Worm (Caenorhabditis elegans) whole organism, mixed stage, embryonic: ENCODE measurements around the gene srsx-13.

Source experiments
- blmp-1 ChIP-seq: fragments of 150-350 bp; optimal IDR thresholded peaks from 2 replicates; lab custom pipeline; 2014; ENCODE audit warnings: missing biosample characterization, missing genetic modification characterization
- elt-3 ChIP-seq: fragments of 150-350 bp; optimal IDR thresholded peaks from 2 replicates; lab custom pipeline; 2014; ENCODE audit warnings: missing biosample characterization, missing genetic modification characterization
- lin-13 ChIP-seq: fragments of 150-350 bp; optimal IDR thresholded peaks from 2 replicates; lab custom pipeline; 2014; ENCODE audit warnings: missing biosample characterization, missing genetic modification characterization
- nhr-237 ChIP-seq: fragments of 150-350 bp; optimal IDR thresholded peaks from 2 replicates; lab custom pipeline; 2014; ENCODE audit warnings: missing biosample characterization, missing genetic modification characterization
- snpc-4 ChIP-seq: fragments of 150-350 bp; optimal IDR thresholded peaks from 2 replicates; lab custom pipeline; 2014; ENCODE audit warnings: missing biosample characterization, missing genetic modification characterization
- tbx-8 ChIP-seq: fragments of 200-800 bp; sonication (Bioruptor generic); optimal IDR thresholded peaks from 2 replicates; lab custom pipeline; 2018; ENCODE audit warnings: mild to moderate bottlenecking, missing genetic modification characterization, moderate library complexity, missing compliant biosample characterization

DNA sequence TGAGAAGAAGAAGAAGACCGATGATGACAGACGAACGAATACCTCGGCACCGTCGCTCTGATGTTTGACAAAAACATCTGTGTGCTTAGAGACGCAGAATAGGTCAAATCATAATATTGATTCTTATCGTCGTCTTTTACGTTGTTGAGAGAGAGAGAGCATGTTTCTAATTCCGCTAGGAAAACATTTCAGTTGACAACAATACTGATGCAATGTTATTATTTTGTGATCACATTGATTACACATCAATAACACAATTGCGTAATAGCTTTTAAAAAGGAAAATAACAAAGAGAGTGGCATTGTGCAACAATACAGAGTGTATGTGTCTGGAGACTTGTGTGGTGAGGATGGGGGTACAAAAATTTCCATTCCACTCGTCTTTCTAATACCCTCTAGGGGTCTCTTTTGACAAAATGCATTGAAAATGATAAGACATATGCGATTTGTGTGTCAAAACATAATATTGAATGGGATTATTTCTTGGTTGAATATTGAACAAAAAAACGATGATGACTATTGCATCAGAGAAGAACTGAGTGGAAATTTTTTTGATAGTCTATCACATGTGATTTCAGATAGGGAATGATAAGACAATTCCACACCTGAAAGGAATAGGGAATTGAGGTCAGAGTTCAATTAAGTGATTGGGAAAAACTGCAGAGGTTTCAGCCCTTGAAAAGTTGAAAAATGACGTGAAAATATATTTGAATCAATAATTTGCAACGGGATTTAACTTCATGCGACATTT is 18.1 kb downstream of the srsx-13 start:
- TF ChIP-seq lin-13 (tag; lab: Kevin White, UChicago), result no peak
- TF ChIP-seq snpc-4 (tag; lab: Kevin White, UChicago), result no peak
- no peak for TF ChIP-seq nhr-237 (tag; lab: Kevin White, UChicago)
- no peak for TF ChIP-seq tbx-8 (GFP tag; lab: Kevin White, UChicago)
- TF ChIP-seq elt-3 (tag; lab: Kevin White, UChicago), result no peak
- TF ChIP-seq blmp-1 (tag; lab: Kevin White, UChicago), result no peak
